Worm (Caenorhabditis elegans) whole organism, late embryonic: Measurements from ENCODE around the gene mep-1.

ENCODE experiments used
- ama-1 ChIP-seq: fragments of 150-350 bp; optimal IDR thresholded peaks from 2 replicates; lab custom pipeline; 2014
- ceh-19 ChIP-seq: fragments of 200-800 bp; sonication (Bioruptor generic); optimal IDR thresholded peaks from 2 replicates; lab custom pipeline; 2018; ENCODE audit warnings: mild to moderate bottlenecking, missing genetic modification characterization, missing compliant biosample characterization
- ceh-22 ChIP-seq: sonication (generic microtip); optimal IDR thresholded peaks from 2 replicates; lab custom pipeline; 2017; ENCODE audit warnings: missing biosample characterization, missing genetic modification characterization
- dve-1 ChIP-seq: sonication (generic microtip); optimal IDR thresholded peaks from 2 replicates; lab custom pipeline; 2017; ENCODE audit warnings: antibody characterized with exemption, mild to moderate bottlenecking, missing genetic modification characterization, missing compliant biosample characterization
- elt-2 ChIP-seq: sonication (generic microtip); optimal IDR thresholded peaks from 2 replicates; lab custom pipeline; 2016; ENCODE audit warnings: missing genetic modification reagents, missing genetic modification characterization, missing compliant biosample characterization
- fkh-10 ChIP-seq: fragments of 150-350 bp; optimal IDR thresholded peaks from 2 replicates; lab custom pipeline; 2014; ENCODE audit warnings: missing biosample characterization, missing genetic modification reagents, missing genetic modification characterization
- lin-11 ChIP-seq: fragments of 200-800 bp; sonication (Bioruptor generic); optimal IDR thresholded peaks from 2 replicates; lab custom pipeline; 2018; ENCODE audit warnings: mild to moderate bottlenecking, missing genetic modification characterization, missing compliant biosample characterization
- nhr-232 ChIP-seq: sonication (generic microtip); optimal IDR thresholded peaks from 2 replicates; lab custom pipeline; 2016; ENCODE audit warnings: missing genetic modification characterization, missing compliant biosample characterization
- npax-4 ChIP-seq: sonication (generic microtip); optimal IDR thresholded peaks from 2 replicates; lab custom pipeline; 2016; ENCODE audit warnings: missing genetic modification characterization, missing compliant biosample characterization
- pha-2 ChIP-seq: sonication (generic microtip); optimal IDR thresholded peaks from 2 replicates; lab custom pipeline; 2017; ENCODE audit warnings: mild to moderate bottlenecking, missing genetic modification characterization, missing compliant biosample characterization
- pros-1 ChIP-seq: fragments of 150-350 bp; optimal IDR thresholded peaks from 2 replicates; lab custom pipeline; 2014; ENCODE audit warnings: missing biosample characterization, missing genetic modification reagents, missing genetic modification characterization

- TF ChIP-seq pha-2 (tag; lab: Kevin White, UChicago) (no peak), pros-1 (tag; lab: Kevin White, UChicago) (no peak), dve-1 (no peak), nhr-232 (tag; lab: Kevin White, UChicago) (no peak), elt-2 (tag; lab: Kevin White, UChicago) (no peak), fkh-10 (GFP tag; lab: Kevin White, UChicago) (no peak), ceh-19 (GFP tag; lab: Kevin White, UChicago) (no peak), npax-4 (tag; lab: Kevin White, UChicago) (no peak), lin-11 (no peak), ceh-22 (tag; lab: Kevin White, UChicago) (no peak), ama-1 (lab: Kevin White, UChicago) (no peak)
Measured at ce11 chrIV:11510664-11511063, 13.8 kb upstream of the mep-1 start, which contains the start of gene M04B2.6.
